Fruit fly (Drosophila melanogaster): Measurements from ENCODE around the gene smog.

- TF ChIP-seq usp (GFP tag; optimal IDR thresholded peaks at IDR 0.05), result no peak
- TF ChIP-seq Dll (optimal IDR thresholded peaks at IDR 0.05), result no peak
- no peak for TF ChIP-seq CG8478 (optimal IDR thresholded peaks at IDR 0.05)
Measured at dm6 chr2L:4865400-4865799, 12.7 kb downstream of the smog start.
